Worm (Caenorhabditis elegans): ENCODE measurements around the gene R03H10.1.

Gene R03H10.1

DNA sequence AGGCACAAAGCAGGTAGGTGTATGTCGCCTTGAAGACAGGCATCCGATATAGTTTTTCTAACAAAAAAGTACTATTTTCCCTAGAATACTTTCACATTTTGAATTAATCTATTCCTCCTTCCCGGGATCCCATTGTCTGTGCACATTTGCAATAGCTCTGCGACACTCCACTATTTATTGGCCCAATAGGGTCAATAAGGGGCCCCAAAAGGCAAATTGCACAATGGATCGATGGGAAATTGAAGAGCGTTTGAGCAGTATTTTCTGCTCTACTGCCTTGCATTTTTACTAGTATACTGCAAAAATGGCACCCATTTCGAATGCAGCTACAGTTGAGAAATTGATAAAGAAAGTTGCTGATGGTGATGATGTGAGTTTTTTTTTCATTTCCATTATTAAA is 2.3 kb downstream of the R03H10.1 start, which contains the start of gene R03H10.11:
Gene R03H10.11, plus strand, starts transcription at position 301 of the 400 bp plus-strand sequence.
- no peak for TF ChIP-seq unc-39 (tag; optimal IDR thresholded peaks at IDR 0.05)
- TF ChIP-seq M03D4.4 (tag; optimal IDR thresholded peaks at IDR 0.05), result no peak
- no peak for TF ChIP-seq unc-120 (tag; optimal IDR thresholded peaks at IDR 0.05; ENCODE audit: poor library complexity, severe bottlenecking)
- no peak for TF ChIP-seq mep-1 (tag; optimal IDR thresholded peaks at IDR 0.05)
- TF ChIP-seq ces-1 (GFP tag; optimal IDR thresholded peaks at IDR 0.05), result no peak
- no peak for TF ChIP-seq zip-8 (tag; optimal IDR thresholded peaks at IDR 0.05)
- no peak for TF ChIP-seq tbx-8 (GFP tag; optimal IDR thresholded peaks at IDR 0.05)
- TF ChIP-seq blmp-1 (tag; optimal IDR thresholded peaks at IDR 0.05), result no peak
- no peak for TF ChIP-seq mab-5 (tag; optimal IDR thresholded peaks at IDR 0.05)
- TF ChIP-seq sptf-1 (tag; optimal IDR thresholded peaks at IDR 0.05), result no peak
- TF ChIP-seq ceh-43 (GFP tag; optimal IDR thresholded peaks at IDR 0.05), result no peak
- TF ChIP-seq ham-2 (GFP tag; optimal IDR thresholded peaks at IDR 0.05), result no peak
- TF ChIP-seq bed-3 (GFP tag; optimal IDR thresholded peaks at IDR 0.05), result no peak
- TF ChIP-seq ceh-83 (GFP tag; optimal IDR thresholded peaks at IDR 0.05), result no peak

DNA sequence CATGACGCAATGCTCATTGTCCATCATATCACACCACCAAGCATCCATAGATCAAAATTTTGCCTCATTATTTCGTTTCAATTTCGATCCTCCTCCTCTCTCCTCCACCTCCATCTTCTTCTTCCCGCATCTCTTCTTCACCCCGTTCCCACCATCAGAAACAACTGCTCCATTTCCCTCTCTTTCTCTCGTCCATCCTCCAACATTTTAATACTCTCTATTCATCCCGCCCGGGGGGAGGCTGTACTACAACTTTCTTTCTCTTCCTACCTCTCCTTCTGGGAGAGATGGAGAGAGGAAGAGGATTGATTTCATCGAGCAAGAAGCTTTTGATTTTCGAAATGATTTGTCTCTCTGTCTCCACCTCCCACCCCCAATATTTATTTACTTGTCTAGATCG is 3.9 kb downstream of the R03H10.1 start:
- TF ChIP-seq mab-5 (tag; optimal IDR thresholded peaks at IDR 0.05) (no peak), hlh-1 (tag; optimal IDR thresholded peaks at IDR 0.05) (peak; percentile 96), ceh-83 (GFP tag; optimal IDR thresholded peaks at IDR 0.05) (no peak), unc-62 (GFP tag; optimal IDR thresholded peaks at IDR 0.05) (peak; percentile 29), nhr-76 (tag; optimal IDR thresholded peaks at IDR 0.05) (no peak), bed-3 (GFP tag; optimal IDR thresholded peaks at IDR 0.05) (no peak), snpc-4 (tag; optimal IDR thresholded peaks at IDR 0.05) (no peak), unc-120 (tag; optimal IDR thresholded peaks at IDR 0.05; ENCODE audit: poor library complexity, severe bottlenecking) (peak; percentile 58)

DNA sequence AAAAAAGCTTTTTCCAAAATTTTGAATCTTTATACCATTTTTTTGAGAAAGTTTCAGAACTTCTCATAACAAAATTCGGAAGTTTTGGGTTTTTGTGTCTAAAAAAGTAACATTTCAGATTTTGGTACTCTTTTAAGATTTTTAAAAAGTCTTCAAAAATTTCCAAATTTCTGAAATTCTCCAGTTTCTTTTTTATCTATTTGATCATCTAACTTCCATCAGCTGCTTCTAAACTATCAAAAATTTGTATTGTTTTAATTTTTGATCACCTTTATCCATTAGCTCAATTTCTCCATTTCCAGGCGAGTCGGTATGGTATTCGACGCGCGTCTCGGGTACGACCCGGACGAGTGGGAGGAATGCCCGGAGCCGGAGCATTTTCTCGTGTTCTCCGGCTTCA is 6.3 kb downstream of the R03H10.1 start, which contains the start of gene cpna-1:
Gene cpna-1, plus strand, starts transcription at position 301 of the 400 bp plus-strand sequence.
- TF ChIP-seq nhr-237 (tag; optimal IDR thresholded peaks at IDR 0.05) (no peak), ces-1 (GFP tag; optimal IDR thresholded peaks at IDR 0.05) (no peak), elt-3 (tag; optimal IDR thresholded peaks at IDR 0.05) (no peak), lsy-2 (tag; optimal IDR thresholded peaks at IDR 0.05) (no peak), sptf-1 (tag; optimal IDR thresholded peaks at IDR 0.05) (no peak), sem-2 (GFP tag; optimal IDR thresholded peaks at IDR 0.05) (no peak), zip-8 (tag; optimal IDR thresholded peaks at IDR 0.05) (no peak), mep-1 (tag; optimal IDR thresholded peaks at IDR 0.05) (no peak), nhr-2 (tag; optimal IDR thresholded peaks at IDR 0.05) (no peak)

DNA sequence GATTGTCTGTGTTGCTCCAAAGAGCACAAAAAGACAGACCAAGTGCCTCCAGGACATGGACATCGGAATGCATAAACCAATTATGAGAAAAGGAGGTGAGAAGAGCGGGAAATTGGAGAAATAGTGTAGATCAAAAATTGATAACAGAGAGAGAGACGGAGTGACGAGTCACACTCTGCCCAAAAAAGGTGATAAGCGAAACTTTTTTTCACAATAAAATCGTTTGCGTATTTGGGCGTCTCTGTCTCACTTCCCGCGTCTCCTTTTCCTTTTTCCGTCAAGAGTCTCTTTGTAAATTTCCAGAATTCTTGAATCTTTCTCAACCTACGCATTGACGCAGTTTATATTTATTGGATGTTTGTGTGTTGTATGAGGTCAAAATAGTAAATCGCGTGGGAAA is 14.1 kb downstream of the R03H10.1 start, which contains the start of gene mth-2:
Gene mth-2, minus strand, starts transcription at position 188 of the 400 bp plus-strand sequence.
- TF ChIP-seq pha-4 (tag; optimal IDR thresholded peaks at IDR 0.05) (no peak), ztf-11 (tag; optimal IDR thresholded peaks at IDR 0.05) (no peak), unc-39 (tag; optimal IDR thresholded peaks at IDR 0.05) (no peak)

DNA sequence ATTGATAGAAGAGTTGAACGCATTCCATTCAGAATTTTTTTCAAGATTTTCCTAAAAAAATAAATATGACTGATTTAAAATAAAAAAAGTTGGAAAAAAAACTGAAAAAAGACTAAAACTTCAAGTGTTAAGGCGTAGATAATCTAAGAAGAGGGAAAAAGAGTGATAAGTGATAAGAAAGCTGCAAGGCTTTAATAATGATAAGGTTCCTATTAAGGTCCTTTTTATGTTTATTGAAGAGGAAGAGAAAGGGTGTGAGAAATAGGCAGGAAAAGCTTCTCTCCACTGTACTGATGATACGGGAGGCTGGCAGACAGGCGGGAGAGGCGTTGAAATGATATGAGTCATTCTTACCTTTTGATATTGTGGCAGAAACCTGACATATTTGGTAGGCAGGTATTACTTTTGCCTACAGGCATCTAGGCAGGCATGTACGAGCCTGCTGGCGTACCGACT is 23.7 kb downstream of the R03H10.1 start, which contains the start of gene mth-1:
Gene mth-1, minus strand, starts transcription at position 51 of the 456 bp plus-strand sequence.
- TF ChIP-seq cnd-1 (tag; optimal IDR thresholded peaks at IDR 0.05) (no peak), ztf-11 (tag; optimal IDR thresholded peaks at IDR 0.05) (no peak), hlh-1 (tag; optimal IDR thresholded peaks at IDR 0.05) (no peak), mls-2 (tag; optimal IDR thresholded peaks at IDR 0.05) (no peak), mab-5 (tag; optimal IDR thresholded peaks at IDR 0.05) (no peak), blmp-1 (tag; optimal IDR thresholded peaks at IDR 0.05) (no peak), ceh-83 (GFP tag; optimal IDR thresholded peaks at IDR 0.05) (no peak), lin-32 (GFP tag; optimal IDR thresholded peaks at IDR 0.05) (no peak), lin-13 (tag; optimal IDR thresholded peaks at IDR 0.05) (no peak), unc-62 (GFP tag; optimal IDR thresholded peaks at IDR 0.05) (no peak), nhr-28 (tag; optimal IDR thresholded peaks at IDR 0.05) (no peak), drap-1 (GFP tag; optimal IDR thresholded peaks at IDR 0.05) (no peak), ces-1 (GFP tag; optimal IDR thresholded peaks at IDR 0.05) (no peak), nhr-2 (tag; optimal IDR thresholded peaks at IDR 0.05) (no peak), mep-1 (tag; optimal IDR thresholded peaks at IDR 0.05) (no peak), M03D4.4 (tag; optimal IDR thresholded peaks at IDR 0.05) (no peak), elt-3 (tag; optimal IDR thresholded peaks at IDR 0.05) (no peak), ceh-39 (tag; optimal IDR thresholded peaks at IDR 0.05) (no peak), sptf-1 (tag; optimal IDR thresholded peaks at IDR 0.05) (no peak), nhr-237 (tag; optimal IDR thresholded peaks at IDR 0.05) (no peak)

Data from whole organism, mixed stage, embryonic.